Fruit fly (Drosophila melanogaster) whole organism, embryonic: ENCODE results near the gene wrm2.

Source experiments
- Abd-B ChIP-seq: fragments of 200-800 bp; sonication (Bioruptor generic); optimal IDR thresholded peaks from 2 replicates; lab custom pipeline; 2018; ENCODE audit warnings: missing biosample characterization, mild to moderate bottlenecking, missing genetic modification characterization, moderate library complexity
- Awh ChIP-seq: fragments of 200-800 bp; sonication (Bioruptor generic); IDR thresholded peaks from 2 replicates; pipeline ENCODE4, ENCODE4 v1.3.6; 2022; ENCODE audit warnings: missing biosample characterization, missing genetic modification characterization
- CG11085 ChIP-seq: fragments of 200-800 bp; sonication (Bioruptor generic); IDR thresholded peaks from 2 replicates; pipeline ENCODE4 v1.3.6; 2022; ENCODE audit warnings: missing biosample characterization, missing genetic modification characterization
- CG11695 ChIP-seq: fragments of 200-800 bp; sonication (Bioruptor generic); IDR thresholded peaks from 3 replicates; pipeline ENCODE4 v1.3.6; 2022; ENCODE audit warnings: missing biosample characterization, missing genetic modification characterization
- CG12659 ChIP-seq: fragments of 200-800 bp; sonication (Bioruptor generic); optimal IDR thresholded peaks from 3 replicates; lab custom pipeline; 2017; ENCODE audit warnings: mild to moderate bottlenecking, missing biosample characterization, missing genetic modification reagents, missing genetic modification characterization
- CG13424 ChIP-seq: fragments of 200-800 bp; sonication (Bioruptor generic); optimal IDR thresholded peaks from 2 replicates; lab custom pipeline; 2019; ENCODE audit warnings: missing biosample characterization, mild to moderate bottlenecking, missing genetic modification characterization, moderate library complexity
- CG14710 ChIP-seq: fragments of 200-800 bp; sonication (Bioruptor generic); optimal IDR thresholded peaks from 3 replicates; lab custom pipeline; 2019; ENCODE audit warnings: missing biosample characterization, mild to moderate bottlenecking, missing genetic modification characterization, moderate library complexity
- CG1602 ChIP-seq: fragments of 200-800 bp; sonication (Bioruptor generic); optimal IDR thresholded peaks from 3 replicates; lab custom pipeline; 2016; ENCODE audit warnings: missing biosample characterization, missing genetic modification characterization
- CG17802 ChIP-seq: fragments of 200-800 bp; sonication (Bioruptor generic); optimal IDR thresholded peaks from 2 replicates; lab custom pipeline; 2018; ENCODE audit warnings: missing biosample characterization, mild to moderate bottlenecking, missing genetic modification characterization, moderate library complexity
- CG17829 ChIP-seq: fragments of 200-800 bp; optimal IDR thresholded peaks from 2 replicates; lab custom pipeline; 2019; ENCODE audit warnings: missing biosample characterization, mild to moderate bottlenecking, missing genetic modification characterization, moderate library complexity
- CG1832 ChIP-seq: fragments of 200-800 bp; sonication (Bioruptor generic); optimal IDR thresholded peaks from 2 replicates; lab custom pipeline; 2017; ENCODE audit warnings: missing biosample characterization, mild to moderate bottlenecking, missing genetic modification characterization, inconsistent platforms
- CG18764 ChIP-seq: fragments of 200-800 bp; sonication (Bioruptor generic); optimal IDR thresholded peaks from 3 replicates; lab custom pipeline; 2016; ENCODE audit warnings: missing biosample characterization, missing genetic modification characterization
- CG31441 ChIP-seq: fragments of 200-800 bp; sonication (Bioruptor generic); IDR thresholded peaks from 2 replicates; pipeline ENCODE4 v1.3.6; 2022; ENCODE audit warnings: missing biosample characterization, missing genetic modification characterization
- CG6689 ChIP-seq: fragments of 200-800 bp; sonication (Bioruptor generic); IDR thresholded peaks from 2 replicates; pipeline ENCODE4 v1.3.6; 2022; ENCODE audit warnings: missing biosample characterization, missing genetic modification characterization
- CG6765 ChIP-seq: fragments of 200-800 bp; sonication (Bioruptor generic); optimal IDR thresholded peaks from 3 replicates; lab custom pipeline; 2017; ENCODE audit warnings: missing biosample characterization, mild to moderate bottlenecking, missing genetic modification characterization
- CG7928 ChIP-seq: fragments of 200-800 bp; sonication (Bioruptor generic); optimal IDR thresholded peaks from 2 replicates; lab custom pipeline; 2017; ENCODE audit warnings: missing biosample characterization, mild to moderate bottlenecking, missing genetic modification characterization
- CG7963 ChIP-seq: fragments of 200-800 bp; sonication (Bioruptor generic); IDR thresholded peaks from 3 replicates; pipeline ENCODE4 v1.3.6; 2022; ENCODE audit warnings: missing biosample characterization, missing genetic modification characterization; ENCODE audit not compliant: partially characterized antibody
- CrebB ChIP-seq: fragments of 200-800 bp; sonication (Bioruptor generic); optimal IDR thresholded peaks from 3 replicates; lab custom pipeline; 2018; ENCODE audit warnings: missing biosample characterization, mild to moderate bottlenecking, missing genetic modification characterization
- D19A ChIP-seq: fragments of 200-800 bp; optimal IDR thresholded peaks from 3 replicates; lab custom pipeline; 2019; ENCODE audit warnings: missing biosample characterization, mild to moderate bottlenecking, missing genetic modification characterization, moderate library complexity
- Dip2 ChIP-seq: fragments of 200-800 bp; sonication (Bioruptor generic); IDR thresholded peaks from 2 replicates; pipeline ENCODE4 v1.3.6; 2022; ENCODE audit warnings: missing biosample characterization, missing genetic modification characterization
- Hsf ChIP-seq: fragments of 200-800 bp; sonication (Bioruptor generic); optimal IDR thresholded peaks from 3 replicates; lab custom pipeline; 2016; ENCODE audit warnings: missing biosample characterization, missing genetic modification characterization
- Lpt ChIP-seq: fragments of >200 bp; optimal IDR thresholded peaks from 2 replicates; lab custom pipeline; 2018; ENCODE audit warnings: missing biosample characterization, missing genetic modification characterization
- Mes4 ChIP-seq: fragments of 200-800 bp; sonication (Bioruptor generic); optimal IDR thresholded peaks from 2 replicates; lab custom pipeline; 2016; ENCODE audit warnings: missing biosample characterization, missing genetic modification characterization
- Mrtf ChIP-seq: fragments of 200-800 bp; sonication (Bioruptor generic); IDR thresholded peaks from 3 replicates; pipeline ENCODE4 v1.3.6; 2022; ENCODE audit warnings: missing biosample characterization, missing genetic modification characterization
- ap ChIP-seq: fragments of 200-800 bp; sonication (Bioruptor generic); IDR thresholded peaks from 2 replicates; pipeline ENCODE4 v1.3.6; 2022; ENCODE audit warnings: missing biosample characterization, missing genetic modification characterization
- az2 ChIP-seq: fragments of 200-800 bp; sonication (Bioruptor generic); optimal IDR thresholded peaks from 3 replicates; lab custom pipeline; 2016; ENCODE audit warnings: missing biosample characterization, missing genetic modification characterization
- bcd ChIP-seq: fragments of 200-800 bp; sonication (Bioruptor generic); optimal IDR thresholded peaks from 2 replicates; lab custom pipeline; 2017; ENCODE audit warnings: missing biosample characterization, mild to moderate bottlenecking, missing genetic modification characterization
- cg ChIP-seq: fragments of 200-800 bp; sonication (Bioruptor generic); optimal IDR thresholded peaks from 3 replicates; lab custom pipeline; 2019; ENCODE audit warnings: missing biosample characterization, mild to moderate bottlenecking, missing genetic modification characterization, moderate library complexity
- chm ChIP-seq: fragments of 200-800 bp; sonication (Bioruptor generic); IDR thresholded peaks from 2 replicates; pipeline ENCODE4 v1.3.6; 2022; ENCODE audit warnings: missing biosample characterization, missing genetic modification characterization
- chn ChIP-seq: fragments of 200-800 bp; sonication (Bioruptor generic); optimal IDR thresholded peaks from 2 replicates; lab custom pipeline; 2016; ENCODE audit warnings: missing biosample characterization, missing genetic modification characterization
- ci ChIP-seq: fragments of 200-800 bp; sonication (Bioruptor generic); IDR thresholded peaks from 3 replicates; pipeline ENCODE4 v1.3.6; 2022; ENCODE audit warnings: missing biosample characterization, missing genetic modification characterization
- dati ChIP-seq: fragments of 200-800 bp; sonication (Bioruptor generic); IDR thresholded peaks from 2 replicates; pipeline ENCODE4 v1.3.6; 2022; ENCODE audit warnings: missing biosample characterization, missing genetic modification characterization
- dimm ChIP-seq: fragments of 200-800 bp; sonication (Bioruptor generic); IDR thresholded peaks from 2 replicates; pipeline ENCODE4 v1.3.6; 2022; ENCODE audit warnings: missing biosample characterization, missing genetic modification characterization
- disco-r ChIP-seq: fragments of 200-800 bp; sonication (Bioruptor generic); optimal IDR thresholded peaks from 2 replicates; lab custom pipeline; 2016; ENCODE audit warnings: missing biosample characterization, missing genetic modification characterization
- dpn ChIP-seq, 2 experiments: fragments of 200-800 bp; sonication (Bioruptor generic); optimal IDR thresholded peaks; 3 replicates each; lab custom pipeline; 2016; ENCODE audit warnings: missing biosample characterization in 2 of 2, missing genetic modification characterization in 2 of 2
- fru ChIP-seq: fragments of >200 bp; optimal IDR thresholded peaks from 2 replicates; lab custom pipeline; 2017
- fu2 ChIP-seq: fragments of 200-800 bp; sonication (Bioruptor generic); optimal IDR thresholded peaks from 2 replicates; lab custom pipeline; 2016; ENCODE audit warnings: missing biosample characterization, missing genetic modification characterization
- gcm ChIP-seq: fragments of 200-800 bp; sonication (Bioruptor generic); optimal IDR thresholded peaks from 2 replicates; lab custom pipeline; 2019; ENCODE audit warnings: missing biosample characterization, mild to moderate bottlenecking, missing genetic modification characterization, moderate library complexity
- inv ChIP-seq: fragments of 200-800 bp; sonication (Bioruptor generic); IDR thresholded peaks from 2 replicates; pipeline ENCODE4 v1.3.6; 2022; ENCODE audit warnings: missing biosample characterization, missing genetic modification characterization; ENCODE audit not compliant: partially characterized antibody
- kni ChIP-seq: fragments of 200-800 bp; sonication (Bioruptor generic); optimal IDR thresholded peaks from 3 replicates; lab custom pipeline; 2017; ENCODE audit warnings: mild to moderate bottlenecking, missing biosample characterization, missing genetic modification reagents, missing genetic modification characterization
- otp ChIP-seq: fragments of 200-800 bp; sonication (Bioruptor generic); IDR thresholded peaks from 3 replicates; pipeline ENCODE4, ENCODE4 v1.3.6; 2022; ENCODE audit warnings: missing biosample characterization, missing genetic modification characterization
- pan ChIP-seq, 4 experiments: fragments of >200 bp in 3 of 4; fragments of 200-800 bp in 1 of 4; sonication (Bioruptor generic) in 1 of 4; optimal IDR thresholded peaks in 3 of 4; IDR thresholded peaks in 1 of 4; 2 replicates each; pipeline versions ENCODE4 v1.3.6 to Lab custom; 2017 to 2022; ENCODE audit warnings: missing biosample characterization in 2 of 4, missing genetic modification characterization in 2 of 4, mixed read lengths in 1 of 4
- pb ChIP-seq: fragments of 200-800 bp; sonication (Bioruptor generic); optimal IDR thresholded peaks from 3 replicates; lab custom pipeline; 2016; ENCODE audit warnings: missing biosample characterization, missing genetic modification characterization
- pros ChIP-seq: fragments of 200-800 bp; sonication (Bioruptor generic); optimal IDR thresholded peaks from 3 replicates; lab custom pipeline; 2019; ENCODE audit warnings: missing biosample characterization, mild to moderate bottlenecking, missing genetic modification characterization, moderate library complexity
- sens-2 ChIP-seq: fragments of 200-800 bp; sonication (Bioruptor generic); IDR thresholded peaks from 2 replicates; pipeline ENCODE4 v1.3.6; 2022; ENCODE audit warnings: missing biosample characterization, missing genetic modification characterization
- sob ChIP-seq: fragments of 200-800 bp; sonication (Bioruptor generic); IDR thresholded peaks from 2 replicates; pipeline ENCODE4 v1.3.6; 2022; ENCODE audit warnings: missing biosample characterization, missing genetic modification characterization
- tll ChIP-seq, 2 experiments: fragments of 200-800 bp in 1 of 2; fragments of >200 bp in 1 of 2; sonication (Bioruptor generic) in 1 of 2; optimal IDR thresholded peaks; 2 replicates each; lab custom pipeline; 2017 to 2019; ENCODE audit warnings: missing biosample characterization in 2 of 2, missing genetic modification characterization in 2 of 2, mild to moderate bottlenecking in 1 of 2, moderate library complexity in 1 of 2
- toy ChIP-seq: fragments of 200-800 bp; sonication (Bioruptor generic); IDR thresholded peaks from 2 replicates; pipeline ENCODE4 v1.3.6; 2022; ENCODE audit warnings: missing biosample characterization, missing genetic modification characterization
- vnd ChIP-seq: fragments of 200-800 bp; sonication (Bioruptor generic); IDR thresholded peaks from 3 replicates; pipeline ENCODE4 v1.3.6; 2022; ENCODE audit warnings: missing biosample characterization, missing genetic modification characterization; ENCODE audit not compliant: partially characterized antibody

The wrm2 gene

DNA sequence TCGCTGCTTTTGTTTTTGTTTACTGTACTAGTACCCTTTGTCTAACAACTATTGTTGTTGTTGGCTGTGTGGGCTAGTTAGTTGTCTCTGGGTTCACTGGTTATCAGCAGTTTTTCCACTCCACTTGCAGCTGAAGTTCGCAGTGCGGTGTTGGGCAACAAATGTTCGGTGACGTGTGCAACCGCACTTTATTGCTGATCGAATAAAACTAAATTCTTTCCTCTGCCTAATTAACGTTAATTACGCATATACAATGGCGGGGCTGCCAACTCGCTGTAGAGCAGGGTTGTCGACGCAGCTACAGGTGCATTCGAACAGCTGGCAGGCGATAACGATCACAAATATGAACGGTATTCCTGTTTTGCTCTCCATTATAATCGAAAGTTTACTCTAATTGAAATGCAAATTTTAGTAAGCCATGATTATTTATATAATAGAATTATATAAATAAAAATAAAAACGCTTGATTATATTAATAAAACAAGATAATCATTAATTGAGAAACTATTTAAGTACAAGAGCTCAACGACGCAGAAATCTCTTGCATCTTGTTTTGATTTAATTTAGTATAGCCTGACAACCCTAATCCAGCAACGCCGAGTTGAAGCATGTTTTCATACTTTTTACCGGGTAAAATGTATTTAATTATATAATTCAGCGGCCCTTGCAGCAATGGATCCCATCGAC lies 6.3 kb downstream of the wrm2 start, which contains the start of the genes mrva, CG42307 and mus312 (continued):
- peak; percentile 53 for TF ChIP-seq CG17802 (tag; lab: Kevin White, UChicago)
- TF ChIP-seq CG1602, result peak; percentile 81
- peak; percentile 24 for TF ChIP-seq pb
- peak; percentile 59; the same call in 1 of the 2 replicates for TF ChIP-seq toy (GFP tag; lab: Robert Waterston, UW)
- no peak for TF ChIP-seq dati (GFP tag; lab: Robert Waterston, UW)
- TF ChIP-seq chm (GFP tag; lab: Robert Waterston, UW), result peak; percentile 80
- TF ChIP-seq vnd, result no peak
- TF ChIP-seq gcm (GFP tag; lab: Kevin White, UChicago), result peak; percentile 93
- peak; percentile 30 for TF ChIP-seq kni (GFP tag; lab: Kevin White, UChicago)
- peak; percentile 83 for TF ChIP-seq CG11695
- peak; percentile 70; the same call in 2 of the 3 replicates for TF ChIP-seq ci (GFP tag; lab: Robert Waterston, UW)
- peak; percentile 60 for TF ChIP-seq Hsf (GFP tag; lab: Kevin White, UChicago)
- peak; percentile 88 for TF ChIP-seq D19A (tag; lab: Kevin White, UChicago)
- TF ChIP-seq CG17829 (tag; lab: Kevin White, UChicago), result peak; percentile 95
- TF ChIP-seq CG18764 (GFP tag; lab: Kevin White, UChicago), result peak; percentile 83
- TF ChIP-seq Mes4 (GFP tag; lab: Kevin White, UChicago), result no peak
- TF ChIP-seq Awh, result peak; percentile 73
- peak; percentile 53; the same call in 1 of the 2 replicates for TF ChIP-seq ap (GFP tag; lab: Robert Waterston, UW)
- peak; percentile 89 for TF ChIP-seq CG6765 (GFP tag; lab: Kevin White, UChicago)
- TF ChIP-seq Dip2, result no peak
- TF ChIP-seq otp (GFP tag; lab: Robert Waterston, UW), result peak; percentile 82
- peak; percentile 43; the same call in 1 of the 2 replicates for TF ChIP-seq sens-2 (GFP tag; lab: Robert Waterston, UW)
- peak; percentile 95 for TF ChIP-seq CG14710 (tag; lab: Kevin White, UChicago)
- peak; percentile 58 for TF ChIP-seq CrebB (tag; lab: Kevin White, UChicago)
- TF ChIP-seq bcd (GFP tag; lab: Kevin White, UChicago), result peak; percentile 77
- no peak; the same call in 1 of the 2 replicates for TF ChIP-seq CG31441
- no peak for TF ChIP-seq dimm (GFP tag; lab: Robert Waterston, UW)
- TF ChIP-seq CG12659, result peak; percentile 96
- no peak for TF ChIP-seq CG1832
- TF ChIP-seq CG7928 (GFP tag; lab: Kevin White, UChicago), result peak; percentile 47
- peak; percentile 71 for TF ChIP-seq CG11085 (GFP tag; lab: Robert Waterston, UW)
- peak; percentile 82 for TF ChIP-seq sob (GFP tag; lab: Robert Waterston, UW)
- TF ChIP-seq CG6689 (GFP tag; lab: Robert Waterston, UW), result peak; percentile 91
- peak; percentile 52 for TF ChIP-seq chn (GFP tag; lab: Kevin White, UChicago)
- TF ChIP-seq disco-r (GFP tag; lab: Kevin White, UChicago), result no peak
- no peak for TF ChIP-seq Lpt (GFP tag; lab: Kevin White, UChicago)
- peak in 1 of 2 experiments; percentile 17 for TF ChIP-seq tll (GFP tag; optimal IDR thresholded peaks at IDR 0.05; lab: Kevin White, UChicago)
- TF ChIP-seq Mrtf (GFP tag; lab: Robert Waterston, UW), result peak; percentile 83
- TF ChIP-seq dpn (GFP tag; optimal IDR thresholded peaks at IDR 0.05; lab: Kevin White, UChicago), result peak; percentile 24 to 87
- peak; percentile 90 for TF ChIP-seq Abd-B
- TF ChIP-seq pan (optimal IDR thresholded peaks at IDR 0.05; lab: Kevin White, UChicago), result no peak
- peak in 1 of 2 experiments; percentile 87 for TF ChIP-seq pan (GFP tag; optimal IDR thresholded peaks at IDR 0.05 in 1 of 2, IDR thresholded peaks at IDR 0.05 in 1 of 2)
- TF ChIP-seq pros (GFP tag; lab: Kevin White, UChicago), result peak; percentile 33
- TF ChIP-seq cg (GFP tag; lab: Kevin White, UChicago), result no peak
- no peak for TF ChIP-seq inv (GFP tag; lab: Robert Waterston, UW)
- TF ChIP-seq fu2 (GFP tag; lab: Kevin White, UChicago), result peak; percentile 39
- no peak for TF ChIP-seq CG7963 (GFP tag; lab: Robert Waterston, UW)
- TF ChIP-seq fru, result no peak
- TF ChIP-seq CG13424 (tag; lab: Kevin White, UChicago), result peak; percentile 97
- peak; percentile 88 for TF ChIP-seq az2 (GFP tag; lab: Kevin White, UChicago)
